Worm (Caenorhabditis elegans) whole organism, L4/young adult: Measurements from ENCODE around the gene brc-2.

ENCODE experiments used
- W03F9.2 ChIP-seq: fragments of 150-350 bp; optimal IDR thresholded peaks from 2 replicates; lab custom pipeline; 2014; ENCODE audit warnings: missing biosample characterization, missing genetic modification characterization
- dao-5 ChIP-seq: sonication (generic microtip); optimal IDR thresholded peaks from 2 replicates; lab custom pipeline; 2016; ENCODE audit warnings: missing genotype, missing genetic modification characterization, moderate library complexity, missing compliant biosample characterization
- him-1 ChIP-seq: sonication (generic microtip); optimal IDR thresholded peaks from 2 replicates; lab custom pipeline; 2016; ENCODE audit warnings: missing genotype, missing genetic modification reagents, missing genetic modification characterization, missing compliant biosample characterization

The brc-2 gene

DNA sequence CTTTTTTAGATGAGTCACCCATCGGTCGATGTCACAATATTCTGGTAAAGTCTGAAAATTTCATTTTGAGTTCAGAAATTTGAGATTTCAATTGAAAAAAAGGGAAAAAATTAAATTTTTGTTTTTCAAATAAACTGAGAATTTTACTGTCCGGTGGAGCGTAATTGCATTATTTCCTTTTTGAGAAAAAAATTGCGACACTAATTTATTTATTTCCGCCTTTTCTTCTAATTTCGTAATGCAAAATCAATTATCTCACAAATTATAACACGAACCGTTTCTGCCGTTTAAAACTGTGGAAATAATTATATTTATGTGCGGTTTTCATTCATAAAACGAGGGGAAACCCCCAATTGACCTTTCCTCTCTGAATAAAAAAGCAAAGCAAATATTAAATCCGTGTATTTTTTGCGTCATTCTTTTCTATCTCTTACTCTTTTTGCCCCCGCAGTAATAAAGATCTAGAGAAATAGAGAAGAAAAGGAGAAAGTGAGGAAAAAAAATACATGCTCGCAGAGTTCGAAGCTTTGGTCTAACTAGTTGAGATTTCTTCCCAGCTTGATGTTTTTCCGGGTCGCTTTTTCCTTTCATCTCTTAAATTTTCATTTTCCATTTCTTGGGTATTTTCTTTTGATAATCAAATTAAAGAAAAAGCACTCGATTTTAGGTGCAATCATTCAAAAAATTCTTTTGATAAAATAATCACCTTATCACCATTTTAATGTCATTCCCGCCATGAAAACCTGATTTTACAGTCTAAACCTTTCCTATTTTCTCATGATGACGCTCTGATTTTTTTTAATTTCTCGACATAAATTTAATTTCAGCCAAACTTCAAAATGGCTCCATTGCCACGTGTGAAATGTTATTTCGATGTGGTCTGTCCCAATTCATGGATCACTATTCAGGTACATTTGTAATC lies at the start of gene brc-2, which contains the start of gene T07E3.3:
Gene brc-2 (minus strand): TSS at position 51 of the 922 bp plus-strand sequence.
Gene T07E3.3 (plus strand): TSS at position 822 of the 922 bp plus-strand sequence.
- TF ChIP-seq dao-5 (tag; lab: Kevin White, UChicago) (no peak), W03F9.2 (tag; lab: Kevin White, UChicago) (no peak), him-1 (no peak)

DNA sequence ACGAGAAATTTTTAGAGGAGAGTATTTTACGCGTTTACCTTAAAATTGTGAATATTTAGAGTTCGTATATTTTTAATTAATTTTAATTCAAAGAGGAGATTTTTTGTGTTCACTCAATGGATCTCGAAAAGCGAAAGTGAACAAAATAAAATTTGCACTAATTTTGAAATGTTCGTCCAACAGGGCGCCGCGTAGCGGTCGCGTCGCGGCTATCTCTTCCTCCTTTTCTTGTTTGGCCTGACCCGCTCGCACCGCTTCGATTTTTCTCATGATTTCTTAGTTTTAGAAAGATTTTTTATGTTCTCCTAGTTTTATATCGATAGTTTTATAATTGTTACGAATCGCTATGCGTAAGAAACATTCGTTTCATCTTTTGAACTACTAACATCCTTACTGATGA lies 48.5 kb upstream of the brc-2 start:
- no peak for TF ChIP-seq him-1
- no peak for TF ChIP-seq dao-5 (tag; lab: Kevin White, UChicago)
- no peak for TF ChIP-seq W03F9.2 (tag; lab: Kevin White, UChicago)

DNA sequence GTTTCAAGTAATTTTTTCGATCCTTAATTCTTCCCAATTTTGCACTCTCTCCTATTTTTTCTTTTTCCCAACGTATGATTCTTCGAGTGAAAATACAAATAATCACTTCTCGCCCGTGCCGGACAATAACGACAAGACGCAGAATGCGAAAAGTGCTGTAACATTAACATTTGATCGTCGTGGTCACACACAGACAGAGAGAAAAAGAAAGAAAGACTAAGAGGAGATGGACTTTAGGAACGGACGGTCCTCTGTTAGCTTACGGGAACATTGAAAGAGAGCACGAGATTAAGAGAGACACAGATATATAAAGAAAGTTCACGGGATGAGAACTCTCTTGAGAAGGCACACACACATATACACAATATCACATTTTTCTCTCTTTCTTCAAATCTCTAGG lies 45.0 kb upstream of the brc-2 start:
- TF ChIP-seq dao-5 (tag; lab: Kevin White, UChicago) (no peak), him-1 (no peak), W03F9.2 (tag; lab: Kevin White, UChicago) (no peak)

DNA sequence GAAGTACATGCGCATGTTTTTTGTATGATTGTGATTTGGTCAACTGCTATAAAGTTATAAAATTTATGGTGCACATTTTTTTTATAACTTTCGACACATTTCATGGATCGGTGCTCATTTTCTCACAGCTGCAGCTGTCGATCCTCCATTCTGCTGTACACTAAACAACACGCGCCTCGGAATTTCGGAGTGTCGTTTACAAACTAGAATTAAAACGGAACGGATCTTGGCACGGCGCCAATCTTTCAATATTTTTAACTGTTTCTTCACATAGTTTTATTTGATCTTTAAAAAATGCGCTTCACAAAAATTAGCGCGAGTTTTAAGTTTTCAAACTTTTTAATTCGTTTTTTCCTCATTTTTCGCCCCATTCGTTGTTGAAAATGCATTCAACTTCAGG lies 43.5 kb upstream of the brc-2 start, which contains the start of gene let-711:
Gene let-711 (plus strand): TSS at position 337 of the 400 bp plus-strand sequence.
- TF ChIP-seq W03F9.2 (tag; lab: Kevin White, UChicago), result no peak
- TF ChIP-seq dao-5 (tag; lab: Kevin White, UChicago), result no peak
- no peak for TF ChIP-seq him-1

DNA sequence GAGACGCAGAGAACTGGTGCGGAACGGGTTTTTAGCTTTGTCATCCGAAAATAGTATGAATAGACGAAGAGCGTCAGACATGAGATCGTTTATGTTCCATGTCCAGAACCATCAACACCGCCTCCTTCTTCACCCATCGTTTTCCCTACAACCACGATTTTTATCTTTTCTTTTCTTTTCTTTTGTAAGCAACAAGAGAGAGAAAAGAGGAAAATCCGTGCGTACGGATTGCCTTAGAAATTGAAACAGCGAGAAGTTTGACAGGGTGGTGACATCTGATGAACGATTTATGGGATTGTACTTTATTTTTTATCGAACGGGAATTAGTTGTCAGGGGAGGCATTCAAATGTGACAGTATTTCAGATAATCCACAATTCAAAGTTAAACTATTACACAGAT lies 42.8 kb upstream of the brc-2 start, which contains the start of gene abu-13:
Gene abu-13 (minus strand): TSS at position 152 of the 400 bp plus-strand sequence.
- TF ChIP-seq him-1, result no peak
- no peak for TF ChIP-seq W03F9.2 (tag; lab: Kevin White, UChicago)
- TF ChIP-seq dao-5 (tag; lab: Kevin White, UChicago), result no peak

DNA sequence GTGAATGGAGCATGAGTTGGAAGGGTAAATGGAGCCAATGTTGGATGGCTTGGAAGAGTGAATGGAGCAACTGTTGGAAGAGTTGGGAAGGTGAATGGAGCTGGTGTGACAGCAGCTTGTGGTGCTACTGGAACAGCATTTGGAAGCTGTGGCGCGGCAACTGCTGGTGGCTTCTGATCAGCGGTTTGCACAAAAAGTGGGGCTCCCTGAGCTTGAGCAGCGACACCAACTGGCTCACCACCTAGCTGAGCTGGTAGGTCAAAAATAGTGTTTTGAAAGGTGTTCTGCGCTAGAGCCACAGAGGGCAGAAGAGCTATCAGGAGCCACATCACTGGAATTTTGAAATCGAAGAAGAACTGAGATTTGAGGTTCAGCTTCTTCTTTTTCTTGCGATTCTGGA lies 42.4 kb upstream of the brc-2 start:
- TF ChIP-seq dao-5 (tag; lab: Kevin White, UChicago) (no peak), him-1 (no peak), W03F9.2 (tag; lab: Kevin White, UChicago) (no peak)

DNA sequence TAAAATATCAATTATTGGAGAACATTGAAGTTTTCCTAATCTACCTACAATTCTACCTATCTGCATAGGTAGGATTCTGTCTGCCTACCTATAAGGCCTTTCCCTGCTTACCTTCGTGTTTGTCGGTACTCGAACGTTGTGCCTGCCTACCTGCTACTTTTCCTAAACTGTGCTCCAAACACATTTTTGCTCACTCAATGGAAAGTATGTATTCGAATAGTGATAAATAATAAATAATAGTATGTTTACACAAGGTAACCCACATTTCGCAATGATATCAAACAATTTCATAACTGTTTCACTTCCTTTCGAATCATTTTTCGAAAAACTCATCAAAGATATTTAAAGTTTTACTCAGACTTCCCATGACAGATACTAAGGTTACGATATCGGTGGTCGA lies 36.6 kb upstream of the brc-2 start, which contains the start of gene F57B9.3:
Gene F57B9.3 (plus strand): TSS at position 301 of the 400 bp plus-strand sequence.
- TF ChIP-seq W03F9.2 (tag; lab: Kevin White, UChicago) (no peak), him-1 (no peak), dao-5 (tag; lab: Kevin White, UChicago) (no peak)

DNA sequence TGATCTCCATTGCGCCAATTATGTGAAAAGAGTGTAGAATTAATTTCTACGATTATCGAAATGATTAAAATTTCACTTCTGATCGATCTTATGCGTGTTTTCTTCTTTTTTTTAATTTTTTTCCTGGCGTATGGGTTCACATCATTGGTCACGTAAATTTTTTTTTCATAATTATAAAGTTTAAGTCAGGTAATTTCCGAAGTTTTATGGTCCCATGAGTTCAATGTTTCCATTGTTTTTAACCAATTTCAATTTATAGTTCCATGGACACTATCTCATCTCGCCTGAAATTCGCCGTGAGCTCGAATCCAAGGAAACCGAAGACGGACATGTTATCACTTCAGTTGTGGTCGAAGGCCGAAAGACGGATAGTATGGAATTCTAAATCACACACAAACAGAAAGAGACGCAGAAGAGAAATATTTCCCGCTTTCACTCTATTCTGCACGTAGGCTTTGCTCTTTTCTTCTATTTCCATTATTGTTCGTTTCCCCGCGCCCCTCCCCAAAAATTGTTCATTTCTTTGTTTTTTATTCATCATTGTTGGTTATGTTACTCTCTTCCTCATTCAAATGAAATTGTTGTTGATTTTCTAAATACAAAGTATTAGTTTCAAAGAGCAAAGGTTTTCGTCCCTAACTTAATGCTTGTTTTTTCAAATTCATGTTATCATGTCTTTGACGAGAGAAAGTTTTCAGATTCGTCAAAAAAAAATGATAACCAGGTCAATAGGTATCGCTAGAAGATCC lies 32.5 kb upstream of the brc-2 start, which contains the start of the genes F57B9.8 and coq-2:
Gene F57B9.8 (minus strand): TSS at position 51 of the 749 bp plus-strand sequence.
Gene coq-2 (plus strand): TSS at position 699 of the 749 bp plus-strand sequence.
- TF ChIP-seq him-1, result no peak
- TF ChIP-seq dao-5 (tag; lab: Kevin White, UChicago), result no peak
- TF ChIP-seq W03F9.2 (tag; lab: Kevin White, UChicago), result no peak

DNA sequence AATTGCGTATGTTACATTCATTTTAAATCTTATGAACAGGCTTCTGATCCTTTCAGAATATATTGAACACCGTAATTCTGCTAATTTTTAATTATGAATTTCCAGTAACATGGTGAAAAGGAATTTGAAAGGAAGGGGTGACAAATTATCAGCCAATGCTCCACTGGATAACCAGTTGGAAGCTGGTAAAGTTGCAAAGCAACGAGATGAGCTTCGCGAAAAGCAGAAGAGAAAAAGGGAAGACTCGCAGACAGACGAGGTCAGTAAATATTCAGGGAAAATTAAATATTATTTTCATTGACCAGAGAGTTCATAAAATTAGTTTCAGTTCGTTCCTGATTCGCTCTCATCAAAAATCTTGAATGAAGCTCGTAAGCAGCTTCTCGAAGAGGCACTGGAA lies 29.0 kb upstream of the brc-2 start, which contains the start of gene byn-1:
Gene byn-1 (plus strand): TSS at position 106 of the 400 bp plus-strand sequence.
- TF ChIP-seq him-1 (no peak), dao-5 (tag; lab: Kevin White, UChicago) (no peak), W03F9.2 (tag; lab: Kevin White, UChicago) (no peak)

DNA sequence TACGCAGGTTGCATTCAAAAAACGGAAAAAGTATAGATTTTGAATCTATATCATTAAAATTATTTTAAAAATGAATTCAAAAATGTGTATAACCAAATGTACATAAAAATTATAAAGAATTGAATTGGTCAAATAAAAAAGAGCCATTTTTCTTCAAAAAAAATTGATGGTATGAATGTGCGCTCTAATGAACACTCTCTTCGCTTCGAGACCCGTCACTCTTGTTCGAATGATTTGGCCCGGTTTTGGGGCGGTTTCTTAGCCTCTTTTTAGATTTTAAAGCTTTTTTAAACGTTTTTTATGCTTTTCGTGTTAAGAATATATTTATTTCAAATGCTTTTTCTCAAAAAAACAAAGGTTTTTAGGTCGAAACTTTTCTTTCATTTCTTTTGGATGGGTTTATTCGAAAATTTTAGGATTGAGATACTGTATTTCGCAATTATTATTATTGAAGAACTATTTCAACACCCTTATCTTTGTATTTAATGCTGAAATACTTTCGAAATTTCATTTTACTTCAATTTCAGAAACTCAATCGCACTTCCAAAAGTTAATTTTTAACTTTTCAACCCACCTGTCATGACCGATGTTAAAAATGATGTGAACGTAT lies 26.8 kb upstream of the brc-2 start, which contains the start of gene inf-1:
Gene inf-1 (plus strand): TSS at position 577 of the 610 bp plus-strand sequence.
- TF ChIP-seq him-1 (no peak), W03F9.2 (tag; lab: Kevin White, UChicago) (peak; percentile 77), dao-5 (tag; lab: Kevin White, UChicago) (no peak)

DNA sequence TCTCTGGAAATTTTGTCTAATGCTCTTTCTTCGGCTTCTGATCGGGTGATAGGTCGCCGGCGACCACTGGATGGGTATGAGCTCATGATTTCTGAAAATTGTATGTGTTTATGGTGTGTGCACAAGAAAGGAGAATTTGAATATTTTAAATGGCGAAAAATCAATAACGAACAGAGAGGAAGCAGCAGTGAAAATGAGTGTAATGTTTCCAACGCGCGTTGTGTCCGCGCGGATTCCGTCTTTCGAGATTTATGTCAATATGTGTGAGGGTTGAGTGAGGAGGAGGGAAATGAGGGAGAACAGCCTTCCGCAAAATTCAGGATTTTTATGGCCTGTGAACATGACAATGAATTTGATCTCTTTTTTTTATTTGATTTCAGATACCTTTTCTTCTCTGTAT lies 25.8 kb upstream of the brc-2 start, which contains the start of gene flap-1:
Gene flap-1 (minus strand): TSS at position 101 of the 400 bp plus-strand sequence.
- no peak for TF ChIP-seq dao-5 (tag; lab: Kevin White, UChicago)
- TF ChIP-seq W03F9.2 (tag; lab: Kevin White, UChicago), result no peak
- no peak for TF ChIP-seq him-1

DNA sequence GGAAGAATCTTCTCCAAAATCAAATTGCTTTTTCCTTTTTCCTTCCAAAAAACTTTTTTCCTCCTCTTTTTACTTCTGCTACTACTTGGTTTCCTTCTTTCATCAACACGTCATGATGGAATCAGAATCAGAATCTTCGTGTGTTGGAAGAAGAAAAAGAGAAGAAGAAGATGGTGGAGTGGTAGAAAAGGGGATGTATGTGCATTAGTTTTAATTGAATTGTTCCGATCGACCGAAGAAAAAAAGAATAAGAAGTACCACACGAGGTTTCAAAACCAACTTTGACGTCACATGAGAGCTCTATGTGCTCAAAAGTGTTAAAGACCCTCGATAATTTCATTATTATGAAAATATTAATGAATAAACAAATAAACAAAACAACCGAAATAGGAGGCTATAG lies 11.9 kb upstream of the brc-2 start:
- TF ChIP-seq dao-5 (tag; lab: Kevin White, UChicago) (no peak), W03F9.2 (tag; lab: Kevin White, UChicago) (no peak), him-1 (no peak)

DNA sequence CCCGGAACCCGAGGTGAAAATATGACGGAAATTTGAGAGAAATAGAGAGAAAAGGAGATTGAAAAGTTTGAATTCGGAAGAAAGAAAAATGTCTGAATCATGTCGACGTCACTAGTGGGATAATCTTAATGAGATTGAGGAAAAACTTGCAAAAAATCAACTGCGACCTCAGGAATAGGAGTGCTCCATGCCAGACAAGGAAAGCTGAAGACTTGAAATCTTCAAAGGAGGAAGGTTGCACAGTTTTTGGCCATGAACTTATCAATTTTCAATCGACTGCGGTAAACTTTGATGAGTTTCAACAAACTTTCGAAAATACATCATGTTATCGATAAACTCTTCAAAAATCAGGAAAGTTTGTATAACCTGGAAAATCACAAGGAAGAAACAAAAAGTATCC lies 9.5 kb upstream of the brc-2 start, which contains the start of gene pdf-1:
Gene pdf-1 (minus strand): TSS at position 101 of the 400 bp plus-strand sequence.
- TF ChIP-seq W03F9.2 (tag; lab: Kevin White, UChicago), result no peak
- no peak for TF ChIP-seq dao-5 (tag; lab: Kevin White, UChicago)
- no peak for TF ChIP-seq him-1
